Fruit fly (Drosophila melanogaster) whole organism, embryonic: ENCODE results near the gene Pxd.

Source experiments
- Aef1 ChIP-seq: fragments of 200-800 bp; sonication (Bioruptor generic); IDR thresholded peaks from 3 replicates; pipeline ENCODE4 v1.3.6; 2022; ENCODE audit warnings: missing biosample characterization, missing genetic modification characterization
- Atf3 ChIP-seq: fragments of 200-800 bp; sonication (Bioruptor generic); optimal IDR thresholded peaks from 3 replicates; lab custom pipeline; 2016; ENCODE audit warnings: missing biosample characterization, missing genetic modification characterization
- Bdp1 ChIP-seq: fragments of 200-800 bp; sonication (Bioruptor generic); optimal IDR thresholded peaks from 3 replicates; lab custom pipeline; 2016; ENCODE audit warnings: missing biosample characterization, missing genetic modification characterization
- CG10366 ChIP-seq: fragments of 200-800 bp; sonication (Bioruptor generic); IDR thresholded peaks from 2 replicates; pipeline ENCODE4 v1.3.6; 2022; ENCODE audit warnings: missing biosample characterization, missing genetic modification characterization
- CG11560 ChIP-seq: fragments of 200-800 bp; sonication (Bioruptor generic); IDR thresholded peaks from 3 replicates; pipeline ENCODE4 v1.3.6; 2022; ENCODE audit warnings: missing biosample characterization, missing genetic modification characterization
- CG1233 ChIP-seq: fragments of 200-800 bp; sonication (Bioruptor generic); optimal IDR thresholded peaks from 4 replicates; lab custom pipeline; 2018; ENCODE audit warnings: missing biosample characterization, mild to moderate bottlenecking, missing genetic modification characterization
- CG13624 ChIP-seq: fragments of 200-800 bp; sonication (Bioruptor generic); optimal IDR thresholded peaks from 2 replicates; lab custom pipeline; 2016; ENCODE audit warnings: missing biosample characterization, missing genetic modification characterization
- CG17328 ChIP-seq: fragments of 200-800 bp; sonication (Bioruptor generic); IDR thresholded peaks from 2 replicates; pipeline ENCODE4 v1.3.6; 2022; ENCODE audit warnings: missing biosample characterization, missing genetic modification characterization
- CG18011 ChIP-seq: fragments of 200-800 bp; sonication (Bioruptor generic); optimal IDR thresholded peaks from 2 replicates; lab custom pipeline; 2017; ENCODE audit warnings: missing biosample characterization, missing genetic modification characterization, mild to moderate bottlenecking, moderate library complexity, missing genotype
- CG18599 ChIP-seq: fragments of 200-800 bp; sonication (Bioruptor generic); optimal IDR thresholded peaks from 3 replicates; lab custom pipeline; 2017; ENCODE audit warnings: missing biosample characterization, missing genetic modification characterization, mild to moderate bottlenecking, moderate library complexity, missing genetic modification reagents
- CG30403 ChIP-seq: fragments of 200-800 bp; sonication (Bioruptor generic); optimal IDR thresholded peaks from 3 replicates; lab custom pipeline; 2016; ENCODE audit warnings: missing biosample characterization, missing genetic modification characterization
- CG34422 ChIP-seq: fragments of 200-800 bp; sonication (Bioruptor generic); IDR thresholded peaks from 3 replicates; pipeline ENCODE4 v1.3.6; 2022; ENCODE audit warnings: missing biosample characterization, missing genetic modification characterization
- CG3847 ChIP-seq: fragments of 200-800 bp; sonication (Bioruptor generic); IDR thresholded peaks from 2 replicates; pipeline ENCODE4 v1.3.6; 2022; ENCODE audit warnings: missing biosample characterization, missing genetic modification characterization
- CG3995 ChIP-seq: fragments of 200-800 bp; sonication (Bioruptor generic); optimal IDR thresholded peaks from 3 replicates; lab custom pipeline; 2016; ENCODE audit warnings: missing biosample characterization, missing genetic modification characterization
- CG4404 ChIP-seq: fragments of 200-800 bp; sonication (Bioruptor generic); IDR thresholded peaks from 2 replicates; pipeline ENCODE4 v1.3.6; 2022; ENCODE audit warnings: missing biosample characterization, missing genetic modification characterization
- CG6272 ChIP-seq: fragments of 200-800 bp; sonication (Bioruptor generic); IDR thresholded peaks from 2 replicates; pipeline ENCODE4 v1.3.6; 2022; ENCODE audit warnings: missing biosample characterization, missing genetic modification characterization
- CG7786 ChIP-seq: fragments of 200-800 bp; sonication (Bioruptor generic); optimal IDR thresholded peaks from 2 replicates; lab custom pipeline; 2016; ENCODE audit warnings: missing biosample characterization, missing genetic modification characterization
- CG8089 ChIP-seq: fragments of 200-800 bp; sonication (Bioruptor generic); optimal IDR thresholded peaks from 3 replicates; lab custom pipeline; 2016; ENCODE audit warnings: missing biosample characterization, missing genetic modification characterization
- CG9215 ChIP-seq: fragments of 200-800 bp; sonication (Bioruptor generic); IDR thresholded peaks from 2 replicates; pipeline ENCODE4 v1.3.6; 2022; ENCODE audit warnings: missing biosample characterization, missing genetic modification characterization
- Dbx ChIP-seq: fragments of 200-800 bp; sonication (Bioruptor generic); IDR thresholded peaks from 3 replicates; pipeline ENCODE4 v1.3.6; 2022; ENCODE audit warnings: missing biosample characterization, missing genetic modification characterization
- Fer2 ChIP-seq: fragments of 200-800 bp; sonication (Bioruptor generic); optimal IDR thresholded peaks from 2 replicates; lab custom pipeline; 2018; ENCODE audit warnings: missing biosample characterization, mild to moderate bottlenecking, missing genetic modification characterization, moderate library complexity
- H15 ChIP-seq: fragments of 200-800 bp; sonication (Bioruptor generic); IDR thresholded peaks from 3 replicates; pipeline ENCODE4 v1.3.6; 2022; ENCODE audit warnings: missing biosample characterization, missing genetic modification characterization
- HLH4C ChIP-seq: fragments of 200-800 bp; sonication (Bioruptor generic); IDR thresholded peaks from 3 replicates; pipeline ENCODE4 v1.3.6; 2022; ENCODE audit warnings: missing biosample characterization, missing genetic modification characterization; ENCODE audit not compliant: partially characterized antibody
- Hr3 ChIP-seq: fragments of 200-800 bp; sonication (Bioruptor generic); optimal IDR thresholded peaks from 3 replicates; lab custom pipeline; 2016; ENCODE audit warnings: missing biosample characterization, missing genetic modification characterization
- Hr51 ChIP-seq, 2 experiments: fragments of 200-800 bp; sonication (Bioruptor generic); optimal IDR thresholded peaks; 2 replicates in 1 of 2; 3 replicates in 1 of 2; lab custom pipeline; 2016 to 2018; ENCODE audit warnings: missing biosample characterization in 2 of 2, missing genetic modification characterization in 2 of 2, mild to moderate bottlenecking in 1 of 2, moderate library complexity in 1 of 2
- Jarid2 ChIP-seq: fragments of 200-800 bp; sonication (Bioruptor generic); optimal IDR thresholded peaks from 3 replicates; lab custom pipeline; 2017; ENCODE audit warnings: mild to moderate bottlenecking, missing biosample characterization, missing genetic modification reagents, missing genetic modification characterization
- Lim3 ChIP-seq: fragments of 200-800 bp; sonication (Bioruptor generic); IDR thresholded peaks from 2 replicates; pipeline ENCODE4 v1.3.6; 2022; ENCODE audit warnings: missing biosample characterization, missing genetic modification characterization
- Mes4 ChIP-seq: fragments of 200-800 bp; sonication (Bioruptor generic); optimal IDR thresholded peaks from 2 replicates; lab custom pipeline; 2016; ENCODE audit warnings: missing biosample characterization, missing genetic modification characterization
- Optix ChIP-seq: fragments of 200-800 bp; sonication (Bioruptor generic); IDR thresholded peaks from 3 replicates; pipeline ENCODE4 v1.3.6; 2022; ENCODE audit warnings: missing biosample characterization, missing genetic modification characterization
- Six4 ChIP-seq: fragments of 200-800 bp; sonication (Bioruptor generic); optimal IDR thresholded peaks from 2 replicates; lab custom pipeline; 2016; ENCODE audit warnings: missing biosample characterization, missing genetic modification characterization
- Sox100B ChIP-seq: fragments of 200-800 bp; sonication (Bioruptor generic); optimal IDR thresholded peaks from 3 replicates; lab custom pipeline; 2018; ENCODE audit warnings: missing biosample characterization, mild to moderate bottlenecking, missing genetic modification characterization
- ac ChIP-seq: fragments of 200-800 bp; sonication (Bioruptor generic); optimal IDR thresholded peaks from 3 replicates; lab custom pipeline; 2017; ENCODE audit warnings: missing biosample characterization, mild to moderate bottlenecking, missing genetic modification characterization
- ara ChIP-seq: fragments of 200-800 bp; sonication (Bioruptor generic); IDR thresholded peaks from 2 replicates; pipeline ENCODE4 v1.3.6; 2022; ENCODE audit warnings: missing biosample characterization, missing genetic modification characterization
- croc ChIP-seq: fragments of 200-800 bp; sonication (Bioruptor generic); conservative IDR thresholded peaks from 3 replicates; pipeline ENCODE4 v1.3.6; 2022; ENCODE audit warnings: missing biosample characterization, missing genetic modification characterization
- eve ChIP-seq, 2 experiments: fragments of >200 bp; optimal IDR thresholded peaks; 2 replicates each; lab custom pipeline; 2017; ENCODE audit warnings: missing biosample characterization in 2 of 2, missing genetic modification characterization in 2 of 2
- eyg ChIP-seq: fragments of 200-800 bp; sonication (Bioruptor generic); optimal IDR thresholded peaks from 3 replicates; lab custom pipeline; 2016; ENCODE audit warnings: missing biosample characterization, missing genetic modification characterization
- fd96Cb ChIP-seq: fragments of 200-800 bp; sonication (Bioruptor generic); optimal IDR thresholded peaks from 2 replicates; lab custom pipeline; 2018; ENCODE audit warnings: missing biosample characterization, mild to moderate bottlenecking, missing genetic modification characterization, moderate library complexity
- lmd ChIP-seq: fragments of 200-800 bp; sonication (Bioruptor generic); IDR thresholded peaks from 2 replicates; pipeline ENCODE4 v1.3.6; 2022; ENCODE audit warnings: missing biosample characterization, missing genetic modification characterization
- lov ChIP-seq, 2 experiments: fragments of 200-800 bp in 1 of 2; fragments of >200 bp in 1 of 2; sonication (Bioruptor generic) in 1 of 2; IDR thresholded peaks in 1 of 2; optimal IDR thresholded peaks in 1 of 2; 2 replicates in 1 of 2; 3 replicates in 1 of 2; pipeline versions ENCODE4 v1.3.6 to Lab custom; 2017 to 2022; ENCODE audit warnings: missing biosample characterization in 1 of 2, missing genetic modification characterization in 1 of 2
- nmo ChIP-seq: fragments of 200-800 bp; sonication (Bioruptor generic); optimal IDR thresholded peaks from 2 replicates; lab custom pipeline; 2018; ENCODE audit warnings: missing biosample characterization, mild to moderate bottlenecking, missing genetic modification characterization, moderate library complexity
- p53 ChIP-seq: fragments of 200-800 bp; sonication (Bioruptor generic); optimal IDR thresholded peaks from 2 replicates; lab custom pipeline; 2016; ENCODE audit warnings: missing biosample characterization, missing genetic modification characterization
- pros ChIP-seq: fragments of 200-800 bp; sonication (Bioruptor generic); optimal IDR thresholded peaks from 3 replicates; lab custom pipeline; 2019; ENCODE audit warnings: missing biosample characterization, mild to moderate bottlenecking, missing genetic modification characterization, moderate library complexity
- ro ChIP-seq: fragments of 200-800 bp; sonication (Bioruptor generic); IDR thresholded peaks from 2 replicates; pipeline ENCODE4 v1.3.6; 2022; ENCODE audit warnings: missing biosample characterization, missing genetic modification characterization
- sob ChIP-seq: fragments of 200-800 bp; sonication (Bioruptor generic); IDR thresholded peaks from 2 replicates; pipeline ENCODE4 v1.3.6; 2022; ENCODE audit warnings: missing biosample characterization, missing genetic modification characterization
- tap ChIP-seq: fragments of 200-800 bp; optimal IDR thresholded peaks from 3 replicates; lab custom pipeline; 2019; ENCODE audit warnings: missing biosample characterization, mild to moderate bottlenecking, missing genetic modification characterization, moderate library complexity
- vfl ChIP-seq: fragments of 200-800 bp; sonication (Bioruptor generic); optimal IDR thresholded peaks from 2 replicates; lab custom pipeline; 2016; ENCODE audit warnings: missing biosample characterization, missing genetic modification characterization
- wdn ChIP-seq: fragments of 200-800 bp; sonication (Bioruptor generic); IDR thresholded peaks from 2 replicates; pipeline ENCODE4 v1.3.6; 2022; ENCODE audit warnings: missing biosample characterization, missing genetic modification characterization
- zf30C ChIP-seq: fragments of 200-800 bp; sonication (Bioruptor generic); optimal IDR thresholded peaks from 3 replicates; lab custom pipeline; 2018; ENCODE audit warnings: missing biosample characterization, mild to moderate bottlenecking, missing genetic modification characterization

Pxd gene

DNA sequence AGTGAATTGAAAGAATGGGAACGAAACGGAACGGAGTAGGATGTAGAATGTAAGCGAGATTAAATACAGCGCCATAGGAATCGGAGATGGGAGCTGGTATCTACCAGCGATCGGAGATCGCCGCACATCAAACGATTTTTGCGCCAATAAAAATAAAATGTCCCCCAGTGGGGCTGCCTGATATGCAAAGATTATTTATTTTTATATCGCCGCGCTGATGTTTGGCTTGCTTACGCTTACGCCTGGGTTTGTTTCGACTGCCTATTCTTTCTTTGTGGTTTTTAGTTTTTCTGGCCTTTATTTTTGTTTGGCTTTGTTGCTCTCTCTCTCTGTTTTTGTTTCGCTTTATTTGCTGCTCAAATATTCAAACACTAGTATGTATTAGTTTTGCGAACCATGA is 49.4 kb downstream of the Pxd start (continued):
- TF ChIP-seq CG10366 (no peak), CG13624 (peak; percentile 5), Dbx (GFP tag; lab: Robert Waterston, UW) (0 out of 3 replicates have a peak, but pooled peaks have one; percentile 7)

dm6 chr3R:17065018-17065784 is 50.8 kb downstream of the Pxd start:
- TF ChIP-seq Bdp1 (peak; percentile 79), Optix (GFP tag; lab: Robert Waterston, UW) (no peak), CG11560 (tag; lab: Robert Waterston, UW) (peak; percentile 66; the same call in 1 of the 3 replicates), Mes4 (GFP tag; lab: Kevin White, UChicago) (peak; percentile 80), p53 (GFP tag; lab: Kevin White, UChicago) (no peak), Lim3 (peak; percentile 35; the same call in 1 of the 2 replicates), ro (GFP tag; lab: Robert Waterston, UW) (0 out of 2 replicates have a peak, but pooled peaks have one; percentile 12), Atf3 (GFP tag; lab: Kevin White, UChicago) (peak; percentile 83), Six4 (GFP tag; lab: Kevin White, UChicago) (peak; percentile 84), Fer2 (tag; lab: Kevin White, UChicago) (peak; percentile 78), CG7786 (peak; percentile 92), ac (GFP tag; lab: Kevin White, UChicago) (no peak), fd96Cb (tag; lab: Kevin White, UChicago) (peak; percentile 94), CG18599 (GFP tag; lab: Kevin White, UChicago) (peak; percentile 96), Jarid2 (peak; percentile 75), sob (GFP tag; lab: Robert Waterston, UW) (peak; percentile 83), CG34422 (GFP tag; lab: Robert Waterston, UW) (peak; percentile 89), croc (GFP tag; lab: Robert Waterston, UW) (peak; percentile 88), tap (tag; lab: Kevin White, UChicago) (peak; percentile 94), Hr51 (GFP tag; optimal IDR thresholded peaks at IDR 0.05; lab: Kevin White, UChicago) (peak; percentile 82 to 97), eyg (GFP tag; lab: Kevin White, UChicago) (peak; percentile 70), wdn (GFP tag; lab: Robert Waterston, UW) (peak; percentile 84), ara (GFP tag; lab: Robert Waterston, UW) (peak; percentile 83), H15 (GFP tag; lab: Robert Waterston, UW) (peak; percentile 90), HLH4C (peak; percentile 19; the same call in 1 of the 3 replicates), Hr3 (GFP tag; lab: Kevin White, UChicago) (peak; percentile 95), CG6272 (GFP tag; lab: Robert Waterston, UW) (peak; percentile 78), CG4404 (peak; percentile 66), Sox100B (GFP tag; lab: Kevin White, UChicago) (peak; percentile 93), CG3847 (GFP tag; lab: Robert Waterston, UW) (peak; percentile 85), CG9215 (GFP tag; lab: Robert Waterston, UW) (peak; percentile 81), lov (optimal IDR thresholded peaks at IDR 0.05; lab: Kevin White, UChicago) (no peak), lov (GFP tag; IDR thresholded peaks at IDR 0.05; lab: Robert Waterston, UW) (peak; percentile 66), CG1233 (GFP tag; lab: Kevin White, UChicago) (peak; percentile 83), CG18011 (GFP tag; lab: Kevin White, UChicago) (peak; percentile 77), Aef1 (peak; percentile 80), pros (GFP tag; lab: Kevin White, UChicago) (peak; percentile 28), eve (GFP tag; optimal IDR thresholded peaks at IDR 0.05; lab: Kevin White, UChicago) (peak in 1 of 2 experiments; percentile 96), lmd (GFP tag; lab: Robert Waterston, UW) (peak; percentile 93; the same call in 1 of the 2 replicates), CG30403 (GFP tag; lab: Kevin White, UChicago) (peak; percentile 96), zf30C (GFP tag; lab: Kevin White, UChicago) (peak; percentile 93), nmo (peak; percentile 95), CG8089 (GFP tag; lab: Kevin White, UChicago) (peak; percentile 69), CG3995 (peak; percentile 60), vfl (GFP tag; lab: Kevin White, UChicago) (peak; percentile 87), CG17328 (GFP tag; lab: Robert Waterston, UW) (peak; percentile 79)
